Worm (Caenorhabditis elegans) whole organism, early embryonic: ENCODE data around the gene ZK512.4.

ENCODE experiments used
- B0310.2 ChIP-seq: sonication (generic microtip); optimal IDR thresholded peaks from 2 replicates; lab custom pipeline; 2016; ENCODE audit warnings: mild to moderate bottlenecking, missing genetic modification characterization, missing compliant biosample characterization
- F13C5.2 ChIP-seq: sonication (generic microtip); optimal IDR thresholded peaks from 2 replicates; lab custom pipeline; 2017; ENCODE audit warnings: mild to moderate bottlenecking, missing genetic modification characterization, inconsistent platforms, missing compliant biosample characterization
- aly-1 ChIP-seq: sonication (generic microtip); optimal IDR thresholded peaks from 2 replicates; lab custom pipeline; 2016; ENCODE audit warnings: missing genetic modification characterization, missing compliant biosample characterization
- ama-1 ChIP-seq: fragments of 150-350 bp; optimal IDR thresholded peaks from 2 replicates; lab custom pipeline; 2014
- ceh-36 ChIP-seq: sonication (generic microtip); optimal IDR thresholded peaks from 2 replicates; lab custom pipeline; 2016; ENCODE audit warnings: missing genetic modification characterization, inconsistent platforms, missing compliant biosample characterization
- flt-1 ChIP-seq: fragments of 200-800 bp; sonication (Bioruptor generic); IDR thresholded peaks from 2 replicates; pipeline ENCODE4 v1.3.6; 2022; ENCODE audit warnings: missing genetic modification characterization, missing compliant biosample characterization
- hmg-4 ChIP-seq: fragments of 200-800 bp; sonication (Bioruptor generic); optimal IDR thresholded peaks from 2 replicates; lab custom pipeline; 2018; ENCODE audit warnings: mild to moderate bottlenecking, missing genetic modification characterization, missing compliant biosample characterization
- hnd-1 ChIP-seq: sonication (generic microtip); optimal IDR thresholded peaks from 2 replicates; lab custom pipeline; 2016; ENCODE audit warnings: missing genetic modification characterization, missing compliant biosample characterization
- pes-1 ChIP-seq: fragments of 200-800 bp; sonication (Bioruptor generic); IDR thresholded peaks from 2 replicates; pipeline ENCODE4 v1.3.6; 2022; ENCODE audit warnings: missing genetic modification reagents, missing genetic modification characterization, missing compliant biosample characterization
- sea-1 ChIP-seq: fragments of 200-800 bp; sonication (Bioruptor generic); conservative IDR thresholded peaks from 2 replicates; pipeline ENCODE4 v1.3.6; 2022; ENCODE audit warnings: missing genetic modification characterization, missing compliant biosample characterization
- tbx-37 ChIP-seq: fragments of 200-800 bp; sonication (Bioruptor generic); conservative IDR thresholded peaks from 2 replicates; pipeline ENCODE4 v1.3.6; 2022; ENCODE audit warnings: missing genetic modification reagents, missing genetic modification characterization, missing compliant biosample characterization

DNA sequence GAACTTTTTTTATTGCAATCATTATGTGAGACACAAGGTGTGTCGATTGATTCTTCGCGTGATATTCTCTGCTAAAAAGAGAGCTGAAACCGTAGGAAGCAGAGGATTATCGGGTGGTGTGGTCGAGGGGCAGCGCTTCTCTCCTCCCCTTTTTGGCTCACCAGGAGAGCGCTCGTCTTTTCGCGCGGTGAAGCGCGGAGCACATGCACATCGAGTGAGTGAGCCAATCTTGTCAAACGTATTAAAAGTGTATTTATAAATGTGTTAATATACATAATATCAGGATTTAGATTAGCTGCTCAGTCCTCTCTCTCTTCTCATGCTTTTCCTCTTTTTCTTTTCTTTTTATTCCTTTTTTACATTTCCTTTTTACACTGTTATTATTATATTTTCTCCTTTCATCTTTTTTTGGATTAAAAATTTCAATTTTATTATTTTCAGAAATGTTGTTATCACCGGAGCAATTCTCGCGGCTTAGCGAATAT is 17.5 kb downstream of the ZK512.4 start, which contains the start of gene dgk-3:
- TF ChIP-seq F13C5.2 (tag; lab: Kevin White, UChicago) (no peak), ceh-36 (tag; lab: Kevin White, UChicago) (no peak), hmg-4 (GFP tag; lab: Kevin White, UChicago) (no peak), aly-1 (tag; lab: Kevin White, UChicago) (no peak), pes-1 (no peak), tbx-37 (no peak), ama-1 (lab: Kevin White, UChicago) (no peak), flt-1 (no peak), hnd-1 (no peak), sea-1 (no peak), B0310.2 (tag; lab: Kevin White, UChicago) (no peak)
